Fruit fly (Drosophila melanogaster): ENCODE data around the gene CG16749.

DNA sequence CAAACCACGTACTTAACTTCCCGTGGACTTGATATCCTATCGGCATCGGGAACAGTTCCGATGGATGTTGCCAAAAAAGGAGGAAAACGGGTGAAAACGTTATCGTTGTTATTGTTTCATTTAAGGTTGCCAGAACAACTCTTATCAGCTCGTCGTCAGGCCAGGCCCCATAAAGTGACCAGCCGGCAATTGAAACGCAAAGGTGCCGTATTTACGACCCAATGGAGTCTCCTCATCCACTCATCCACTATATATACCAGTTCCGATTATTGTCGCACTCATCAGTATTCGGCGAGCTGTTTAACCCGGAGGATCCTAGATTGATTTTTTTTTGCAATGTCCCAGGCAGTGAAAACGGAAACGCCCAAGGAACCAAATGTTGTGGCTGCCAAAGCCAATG, 33.4 kb upstream of the CG16749 start, which contains the start of gene Srr:
- TF ChIP-seq cic (GFP tag; optimal IDR thresholded peaks at IDR 0.05) (no peak), bab1 (GFP tag; optimal IDR thresholded peaks at IDR 0.05) (no peak), kay (GFP tag; ENCODE audit: borderline replicate concordance) (no peak), Mnt (GFP tag; optimal IDR thresholded peaks at IDR 0.05) (no peak), CG7045 (GFP tag; optimal IDR thresholded peaks at IDR 0.05) (no peak), toe (GFP tag; optimal IDR thresholded peaks at IDR 0.05) (no peak), CG14711 (tag; optimal IDR thresholded peaks at IDR 0.05) (no peak), pad (GFP tag; optimal IDR thresholded peaks at IDR 0.05) (no peak), CG7101 (tag; optimal IDR thresholded peaks at IDR 0.05) (no peak)
